Worm (Caenorhabditis elegans) whole organism, early embryonic: ENCODE measurements around the gene C54F6.6.

Source experiments
- F13C5.2 ChIP-seq: sonication (generic microtip); optimal IDR thresholded peaks from 2 replicates; lab custom pipeline; 2017; ENCODE audit warnings: mild to moderate bottlenecking, missing genetic modification characterization, inconsistent platforms, missing compliant biosample characterization
- ama-1 ChIP-seq: fragments of 150-350 bp; optimal IDR thresholded peaks from 2 replicates; lab custom pipeline; 2014
- hmg-4 ChIP-seq: fragments of 200-800 bp; sonication (Bioruptor generic); optimal IDR thresholded peaks from 2 replicates; lab custom pipeline; 2018; ENCODE audit warnings: mild to moderate bottlenecking, missing genetic modification characterization, missing compliant biosample characterization
- tbx-11 ChIP-seq: fragments of 200-800 bp; sonication (Bioruptor generic); IDR thresholded peaks from 2 replicates; pipeline ENCODE4 v1.3.6; 2022; ENCODE audit warnings: missing genetic modification characterization, missing compliant biosample characterization

DNA sequence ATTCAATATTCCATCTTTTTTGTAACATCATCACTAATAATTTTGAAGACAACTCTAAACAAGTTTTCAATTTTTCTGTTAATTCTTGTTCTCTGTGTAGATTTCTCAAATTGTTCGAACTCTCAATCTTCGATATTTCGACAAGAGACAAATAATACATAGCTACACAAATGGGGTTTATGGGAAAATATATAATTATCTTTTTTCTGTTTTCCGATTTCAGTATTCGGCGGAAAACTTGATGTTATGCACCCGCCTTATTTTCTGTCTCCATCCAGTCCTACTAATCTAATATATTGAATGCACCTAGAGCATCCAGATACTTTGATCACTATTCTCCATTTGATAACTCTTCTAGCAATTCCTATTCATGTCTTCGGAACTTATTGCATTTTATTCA lies 15.5 kb downstream of the C54F6.6 start, which contains the start of gene srh-268:
- no peak for TF ChIP-seq hmg-4
- no peak for TF ChIP-seq tbx-11 (GFP tag; lab: Robert Waterston, UW)
- TF ChIP-seq F13C5.2 (tag; lab: Kevin White, UChicago): no peak
- no peak for TF ChIP-seq ama-1
